Fruit fly (Drosophila melanogaster) whole organism, embryonic: ENCODE results near the gene aop.

Experiments used
- Antp ChIP-seq: fragments of 200-800 bp; sonication (Bioruptor generic); optimal IDR thresholded peaks from 3 replicates; lab custom pipeline; 2016; ENCODE audit warnings: missing biosample characterization, missing genetic modification characterization
- CG10565 ChIP-seq: fragments of 200-800 bp; sonication (Bioruptor generic); optimal IDR thresholded peaks from 3 replicates; lab custom pipeline; 2016; ENCODE audit warnings: missing biosample characterization, mild to moderate bottlenecking, missing genetic modification characterization
- CG15011 ChIP-seq: fragments of 200-800 bp; sonication (Bioruptor generic); optimal IDR thresholded peaks from 3 replicates; lab custom pipeline; 2018; ENCODE audit warnings: missing biosample characterization, mild to moderate bottlenecking, missing genetic modification characterization
- CG16813 ChIP-seq: fragments of 200-800 bp; sonication (Bioruptor generic); IDR thresholded peaks from 3 replicates; pipeline ENCODE4 v1.3.6; 2022; ENCODE audit warnings: missing biosample characterization, missing genetic modification characterization; ENCODE audit not compliant: partially characterized antibody
- CG16863 ChIP-seq: fragments of 200-800 bp; sonication (Bioruptor generic); optimal IDR thresholded peaks from 3 replicates; lab custom pipeline; 2016; ENCODE audit warnings: missing biosample characterization, missing genetic modification characterization
- CG17186 ChIP-seq: fragments of 200-800 bp; sonication (Bioruptor generic); optimal IDR thresholded peaks from 3 replicates; lab custom pipeline; 2017; ENCODE audit warnings: missing biosample characterization, missing genetic modification reagents, missing genetic modification characterization
- CG17385 ChIP-seq: fragments of 200-800 bp; sonication (Bioruptor generic); optimal IDR thresholded peaks from 3 replicates; lab custom pipeline; 2018; ENCODE audit warnings: missing biosample characterization, mild to moderate bottlenecking, missing genetic modification characterization
- CG17802 ChIP-seq: fragments of 200-800 bp; sonication (Bioruptor generic); optimal IDR thresholded peaks from 2 replicates; lab custom pipeline; 2018; ENCODE audit warnings: missing biosample characterization, mild to moderate bottlenecking, missing genetic modification characterization, moderate library complexity
- CG2116 ChIP-seq: fragments of 200-800 bp; sonication (Bioruptor generic); optimal IDR thresholded peaks from 3 replicates; lab custom pipeline; 2018; ENCODE audit warnings: missing biosample characterization, mild to moderate bottlenecking, missing genetic modification characterization
- CG32772 ChIP-seq: fragments of 200-800 bp; sonication (Bioruptor generic); IDR thresholded peaks from 2 replicates; pipeline ENCODE4 v1.3.6; 2022; ENCODE audit warnings: missing biosample characterization, missing genetic modification characterization
- CG42726 ChIP-seq: fragments of 200-800 bp; sonication (Bioruptor generic); IDR thresholded peaks from 2 replicates; pipeline ENCODE4 v1.3.6; 2022; ENCODE audit warnings: missing biosample characterization, missing genetic modification characterization; ENCODE audit not compliant: partially characterized antibody
- CG5245 ChIP-seq: fragments of 200-800 bp; sonication (Bioruptor generic); optimal IDR thresholded peaks from 3 replicates; lab custom pipeline; 2016; ENCODE audit warnings: missing biosample characterization, missing genetic modification characterization
- CG6689 ChIP-seq: fragments of 200-800 bp; sonication (Bioruptor generic); IDR thresholded peaks from 2 replicates; pipeline ENCODE4 v1.3.6; 2022; ENCODE audit warnings: missing biosample characterization, missing genetic modification characterization
- CG9727 ChIP-seq: fragments of 200-800 bp; sonication (Bioruptor generic); optimal IDR thresholded peaks from 3 replicates; lab custom pipeline; 2017; ENCODE audit warnings: missing biosample characterization, mild to moderate bottlenecking, missing genetic modification characterization
- Deaf1 ChIP-seq: fragments of 200-800 bp; optimal IDR thresholded peaks from 3 replicates; lab custom pipeline; 2019; ENCODE audit warnings: missing biosample characterization, mild to moderate bottlenecking, missing genetic modification characterization, moderate library complexity
- Dref ChIP-seq: fragments of 200-800 bp; sonication (Bioruptor generic); IDR thresholded peaks from 2 replicates; pipeline ENCODE4 v1.3.6; 2022; ENCODE audit warnings: missing biosample characterization, missing genetic modification characterization
- Ets65A ChIP-seq: fragments of 200-800 bp; sonication (Bioruptor generic); peaks from one replicate; lab custom pipeline; 2016; ENCODE audit warnings: missing biosample characterization, missing genetic modification characterization
- H2.0 ChIP-seq: fragments of 200-800 bp; sonication (Bioruptor generic); IDR thresholded peaks from 2 replicates; pipeline ENCODE4 v1.3.6; 2022; ENCODE audit warnings: missing biosample characterization, missing genetic modification characterization
- MBD-R2 ChIP-seq: fragments of 200-800 bp; sonication (Bioruptor generic); IDR thresholded peaks from 2 replicates; pipeline ENCODE4 v1.3.6; 2022; ENCODE audit warnings: missing biosample characterization, missing genetic modification characterization
- Max ChIP-seq: fragments of 200-800 bp; sonication (Bioruptor generic); optimal IDR thresholded peaks from 2 replicates; lab custom pipeline; 2016; ENCODE audit warnings: missing biosample characterization, mild to moderate bottlenecking, missing genetic modification characterization
- NC2α ChIP-seq: fragments of 200-800 bp; sonication (Bioruptor generic); optimal IDR thresholded peaks from 2 replicates; lab custom pipeline; 2016; ENCODE audit warnings: missing biosample characterization, missing genetic modification characterization
- NFAT ChIP-seq: fragments of 200-800 bp; sonication (Bioruptor generic); IDR thresholded peaks from 2 replicates; pipeline ENCODE4 v1.3.6; 2022; ENCODE audit warnings: missing biosample characterization, missing genetic modification characterization
- Rx ChIP-seq: fragments of 200-800 bp; sonication (Bioruptor generic); IDR thresholded peaks from 2 replicates; pipeline ENCODE4 v1.3.6; 2022; ENCODE audit warnings: missing biosample characterization, missing genetic modification characterization
- Scr ChIP-seq: fragments of 200-800 bp; sonication (Bioruptor generic); IDR thresholded peaks from 2 replicates; pipeline ENCODE4 v1.3.6; 2022; ENCODE audit warnings: missing biosample characterization, missing genetic modification characterization; ENCODE audit not compliant: partially characterized antibody
- Sry-β ChIP-seq: fragments of 200-800 bp; sonication (Bioruptor generic); optimal IDR thresholded peaks from 2 replicates; lab custom pipeline; 2018; ENCODE audit warnings: missing biosample characterization, mild to moderate bottlenecking, missing genetic modification characterization, moderate library complexity
- Ssrp ChIP-seq: fragments of 200-800 bp; sonication (Bioruptor generic); optimal IDR thresholded peaks from 2 replicates; lab custom pipeline; 2018; ENCODE audit warnings: missing biosample characterization, mild to moderate bottlenecking, missing genetic modification characterization, moderate library complexity
- TFAM ChIP-seq: fragments of 200-800 bp; sonication (Bioruptor generic); optimal IDR thresholded peaks from 2 replicates; lab custom pipeline; 2017; ENCODE audit warnings: missing biosample characterization, missing genetic modification characterization, inconsistent platforms
- Trl ChIP-seq, 3 experiments: fragments of >200 bp in 2 of 3; fragments of 200-800 bp in 1 of 3; sonication (Bioruptor generic) in 1 of 3; optimal IDR thresholded peaks; 2 replicates in 1 of 3; 3 replicates in 2 of 3; lab custom pipeline; 2016 to 2017; ENCODE audit warnings: missing biosample characterization in 1 of 3, missing genetic modification characterization in 1 of 3
- ac ChIP-seq: fragments of 200-800 bp; sonication (Bioruptor generic); optimal IDR thresholded peaks from 3 replicates; lab custom pipeline; 2017; ENCODE audit warnings: missing biosample characterization, mild to moderate bottlenecking, missing genetic modification characterization
- ara ChIP-seq: fragments of 200-800 bp; sonication (Bioruptor generic); IDR thresholded peaks from 2 replicates; pipeline ENCODE4 v1.3.6; 2022; ENCODE audit warnings: missing biosample characterization, missing genetic modification characterization
- ato ChIP-seq: fragments of 200-800 bp; sonication (Bioruptor generic); IDR thresholded peaks from 2 replicates; pipeline ENCODE4 v1.3.6; 2022; ENCODE audit warnings: missing biosample characterization, missing genetic modification characterization; ENCODE audit not compliant: partially characterized antibody
- chif ChIP-seq, 2 experiments: fragments of 200-800 bp; sonication (Bioruptor generic); optimal IDR thresholded peaks; 3 replicates each; lab custom pipeline; 2016; ENCODE audit warnings: missing biosample characterization in 2 of 2, missing genetic modification characterization in 2 of 2
- chinmo ChIP-seq: fragments of 200-800 bp; sonication (Bioruptor generic); IDR thresholded peaks from 4 replicates; pipeline ENCODE4 v1.3.6; 2022; ENCODE audit warnings: missing biosample characterization, missing genetic modification characterization; ENCODE audit not compliant: partially characterized antibody
- dimm ChIP-seq: fragments of 200-800 bp; sonication (Bioruptor generic); IDR thresholded peaks from 2 replicates; pipeline ENCODE4 v1.3.6; 2022; ENCODE audit warnings: missing biosample characterization, missing genetic modification characterization
- gfzf ChIP-seq: fragments of 200-800 bp; sonication (Bioruptor generic); optimal IDR thresholded peaks from 2 replicates; lab custom pipeline; 2016; ENCODE audit warnings: missing biosample characterization, mild to moderate bottlenecking, missing genetic modification characterization, moderate library complexity
- kah ChIP-seq: fragments of 200-800 bp; sonication (Bioruptor generic); optimal IDR thresholded peaks from 2 replicates; lab custom pipeline; 2018; ENCODE audit warnings: missing biosample characterization, mild to moderate bottlenecking, missing genetic modification characterization
- kni ChIP-seq: fragments of 200-800 bp; sonication (Bioruptor generic); optimal IDR thresholded peaks from 3 replicates; lab custom pipeline; 2017; ENCODE audit warnings: mild to moderate bottlenecking, missing biosample characterization, missing genetic modification reagents, missing genetic modification characterization
- lola ChIP-seq, 3 experiments: fragments of >200 bp in 2 of 3; fragments of 200-800 bp in 1 of 3; sonication (Bioruptor generic) in 1 of 3; optimal IDR thresholded peaks; 2 replicates each; lab custom pipeline; 2017 to 2019; ENCODE audit warnings: missing biosample characterization in 3 of 3, missing genetic modification characterization in 3 of 3, mild to moderate bottlenecking in 1 of 3, moderate library complexity in 1 of 3
- mirr ChIP-seq: fragments of 200-800 bp; sonication (Bioruptor generic); optimal IDR thresholded peaks from 3 replicates; lab custom pipeline; 2018; ENCODE audit warnings: missing biosample characterization, mild to moderate bottlenecking, missing genetic modification characterization
- pan ChIP-seq, 4 experiments: fragments of >200 bp in 3 of 4; fragments of 200-800 bp in 1 of 4; sonication (Bioruptor generic) in 1 of 4; optimal IDR thresholded peaks in 3 of 4; IDR thresholded peaks in 1 of 4; 2 replicates each; pipeline versions ENCODE4 v1.3.6 to Lab custom; 2017 to 2022; ENCODE audit warnings: missing biosample characterization in 2 of 4, missing genetic modification characterization in 2 of 4, mixed read lengths in 1 of 4
- pita ChIP-seq: fragments of 200-800 bp; sonication (Bioruptor generic); optimal IDR thresholded peaks from 2 replicates; lab custom pipeline; 2017; ENCODE audit warnings: missing biosample characterization, mild to moderate bottlenecking, missing genetic modification characterization
- pros ChIP-seq: fragments of 200-800 bp; sonication (Bioruptor generic); optimal IDR thresholded peaks from 3 replicates; lab custom pipeline; 2019; ENCODE audit warnings: missing biosample characterization, mild to moderate bottlenecking, missing genetic modification characterization, moderate library complexity
- pzg ChIP-seq: fragments of 200-800 bp; sonication (Bioruptor generic); optimal IDR thresholded peaks from 3 replicates; lab custom pipeline; 2018; ENCODE audit warnings: missing biosample characterization, mild to moderate bottlenecking, missing genetic modification characterization, moderate library complexity
- sd ChIP-seq: fragments of 200-800 bp; sonication (Bioruptor generic); optimal IDR thresholded peaks from 3 replicates; lab custom pipeline; 2018; ENCODE audit warnings: missing biosample characterization, mild to moderate bottlenecking, missing genetic modification characterization, moderate library complexity
- sqz ChIP-seq: fragments of 200-800 bp; sonication (Bioruptor generic); optimal IDR thresholded peaks from 3 replicates; lab custom pipeline; 2018; ENCODE audit warnings: missing biosample characterization, mild to moderate bottlenecking, missing genetic modification characterization

Gene aop

dm6 chr2L:2147208-2147607, 31.3 kb downstream of the aop start, which contains the start of the genes CG11723 and Tbcd (continued):
- TF ChIP-seq ato (0 out of 2 replicates have a peak, but pooled peaks have one; percentile 30), Deaf1 (no peak), Sry-β (GFP tag; lab: Kevin White, UChicago) (peak; percentile 64), NFAT (GFP tag; lab: Robert Waterston, UW) (peak; percentile 86), pros (GFP tag; lab: Kevin White, UChicago) (no peak), CG42726 (GFP tag; lab: Robert Waterston, UW) (no peak), lola (GFP tag; optimal IDR thresholded peaks at IDR 0.05; lab: Kevin White, UChicago) (peak in 1 of 3 experiments; percentile 85)

dm6 chr2L:2144725-2145656, 33.6 kb downstream of the aop start, which contains the start of gene tho2:
Gene tho2 (minus strand): TSS chr2L:2145187.
- TF ChIP-seq kni (GFP tag; lab: Kevin White, UChicago) = no peak
- no peak for TF ChIP-seq TFAM (GFP tag; lab: Kevin White, UChicago)
- peak; percentile 61; the same call in 1 of the 2 replicates for TF ChIP-seq MBD-R2 (GFP tag; lab: Robert Waterston, UW)
- no peak for TF ChIP-seq CG17186 (GFP tag; lab: Kevin White, UChicago)
- no peak for TF ChIP-seq kah (GFP tag; lab: Kevin White, UChicago)
- TF ChIP-seq CG32772 (GFP tag; lab: Robert Waterston, UW) = 0 out of 2 replicates have a peak, but pooled peaks have one; percentile 16
- TF ChIP-seq pita (GFP tag; lab: Kevin White, UChicago) = no peak
- TF ChIP-seq Scr = peak; percentile 40; the same call in 1 of the 2 replicates
- TF ChIP-seq Ssrp (tag; lab: Kevin White, UChicago) = no peak
- no peak for TF ChIP-seq Antp (GFP tag; lab: Kevin White, UChicago)
- TF ChIP-seq mirr (GFP tag; lab: Kevin White, UChicago) = no peak
- no peak for TF ChIP-seq Trl (optimal IDR thresholded peaks at IDR 0.05; lab: Kevin White, UChicago)
- no peak for TF ChIP-seq Trl (GFP tag; optimal IDR thresholded peaks at IDR 0.05; lab: Kevin White, UChicago)
- no peak for TF ChIP-seq CG9727
- TF ChIP-seq pan (optimal IDR thresholded peaks at IDR 0.05; lab: Kevin White, UChicago) = no peak
- TF ChIP-seq pan (GFP tag; optimal IDR thresholded peaks at IDR 0.05 in 1 of 2, IDR thresholded peaks at IDR 0.05 in 1 of 2) = no peak
- TF ChIP-seq Rx (GFP tag; lab: Robert Waterston, UW) = no peak
- TF ChIP-seq gfzf (GFP tag; lab: Kevin White, UChicago) = peak; percentile 69
- no peak for TF ChIP-seq NC2α
- no peak for TF ChIP-seq CG2116
- TF ChIP-seq Dref = no peak
- TF ChIP-seq CG6689 (GFP tag; lab: Robert Waterston, UW) = 0 out of 2 replicates have a peak, but pooled peaks have one; percentile 10
- no peak for TF ChIP-seq H2.0 (GFP tag; lab: Robert Waterston, UW)
- no peak for TF ChIP-seq ara (GFP tag; lab: Robert Waterston, UW)
- no peak for TF ChIP-seq CG16813 (GFP tag; lab: Robert Waterston, UW)
- 0 out of 4 replicates have a peak, but pooled peaks have one; percentile 20 for TF ChIP-seq chinmo (GFP tag; lab: Robert Waterston, UW)
- TF ChIP-seq CG15011 (GFP tag; lab: Kevin White, UChicago) = no peak
- TF ChIP-seq ac (GFP tag; lab: Kevin White, UChicago) = no peak
- peak; percentile 49 for TF ChIP-seq CG17802 (tag; lab: Kevin White, UChicago)
- no peak for TF ChIP-seq CG5245 (GFP tag; lab: Kevin White, UChicago)
- no peak for TF ChIP-seq CG10565 (GFP tag; lab: Kevin White, UChicago)
- no peak for TF ChIP-seq Max
- no peak for TF ChIP-seq CG17385
- no peak for TF ChIP-seq sd (tag; lab: Kevin White, UChicago)
- no peak for TF ChIP-seq chif (GFP tag; optimal IDR thresholded peaks at IDR 0.05; lab: Kevin White, UChicago)
- no peak for TF ChIP-seq sqz (GFP tag; lab: Kevin White, UChicago)
- no peak for TF ChIP-seq CG16863 (GFP tag; lab: Kevin White, UChicago)
- no peak for TF ChIP-seq dimm (GFP tag; lab: Robert Waterston, UW)
- peak; percentile 45 for TF ChIP-seq pzg (GFP tag; lab: Kevin White, UChicago)
- no peak for TF ChIP-seq Ets65A
